Worm (Caenorhabditis elegans) whole organism, L4 larva: Measurements from ENCODE around the gene gei-8.
A peak's percentile ranks its signal among the peaks of the same experiment; 100 is the strongest.

ENCODE experiments used
- F10B5.3 ChIP-seq: sonication (generic microtip); optimal IDR thresholded peaks from 2 replicates; lab custom pipeline; 2016; ENCODE audit warnings: mild to moderate bottlenecking, missing genetic modification characterization, missing compliant biosample characterization
- F49E8.2 ChIP-seq: sonication (generic microtip); optimal IDR thresholded peaks from 2 replicates; lab custom pipeline; 2016; ENCODE audit warnings: missing compliant biosample characterization, mild to moderate bottlenecking, missing genetic modification characterization, borderline replicate concordance
- Y105C5A.15 ChIP-seq: fragments of 200-800 bp; sonication (Bioruptor generic); IDR thresholded peaks from 2 replicates; pipeline ENCODE4 v1.3.6; 2022; ENCODE audit warnings: missing genetic modification characterization, missing compliant biosample characterization
- ZK337.2 ChIP-seq: fragments of 200-800 bp; sonication (Bioruptor generic); IDR thresholded peaks from 2 replicates; pipeline ENCODE4 v1.3.6; 2022; ENCODE audit warnings: missing genetic modification reagents, missing genetic modification characterization, missing compliant biosample characterization
- aha-1 ChIP-seq: fragments of 150-350 bp; peaks from one replicate; lab custom pipeline; 2014; ENCODE audit warnings: missing biosample characterization, missing genetic modification characterization
- aly-2 ChIP-seq: sonication (generic microtip); optimal IDR thresholded peaks from 2 replicates; lab custom pipeline; 2018; ENCODE audit warnings: missing biosample characterization, missing genetic modification characterization
- ama-1 ChIP-seq: fragments of 150-350 bp; optimal IDR thresholded peaks from 2 replicates; lab custom pipeline; 2014; ENCODE audit warnings: inconsistent platforms, mixed read lengths
- arid-1 ChIP-seq: fragments of 200-800 bp; sonication (Bioruptor generic); conservative IDR thresholded peaks from 2 replicates; pipeline ENCODE4 v1.3.6; 2022; ENCODE audit warnings: missing genetic modification reagents, missing genetic modification characterization, missing compliant biosample characterization
- ceh-28 ChIP-seq: fragments of 150-350 bp; optimal IDR thresholded peaks from 2 replicates; lab custom pipeline; 2014; ENCODE audit warnings: missing biosample characterization, missing genetic modification reagents, missing genetic modification characterization
- ceh-32 ChIP-seq: sonication (generic microtip); optimal IDR thresholded peaks from 2 replicates; lab custom pipeline; 2016; ENCODE audit warnings: mild to moderate bottlenecking, missing genetic modification characterization, missing compliant biosample characterization; ENCODE audit not compliant: poor library complexity
- ceh-82 ChIP-seq: sonication (generic microtip); optimal IDR thresholded peaks from 2 replicates; lab custom pipeline; 2017; ENCODE audit warnings: missing biosample characterization, missing genetic modification characterization
- daf-19 ChIP-seq: fragments of 200-800 bp; sonication (Bioruptor generic); conservative IDR thresholded peaks from 2 replicates; pipeline ENCODE4 v1.3.6; 2022; ENCODE audit warnings: missing genetic modification characterization, missing compliant biosample characterization
- daf-8 ChIP-seq: fragments of 200-800 bp; sonication (Bioruptor generic); IDR thresholded peaks from 2 replicates; pipeline ENCODE4 v1.3.6; 2022; ENCODE audit warnings: missing genetic modification characterization, missing compliant biosample characterization
- dmd-6 ChIP-seq: fragments of 200-800 bp; sonication (Bioruptor generic); IDR thresholded peaks from 2 replicates; pipeline ENCODE4 v1.3.6; 2022; ENCODE audit warnings: missing genetic modification reagents, missing genetic modification characterization, missing compliant biosample characterization
- dmd-9 ChIP-seq: fragments of 200-800 bp; sonication (Bioruptor generic); IDR thresholded peaks from 2 replicates; pipeline ENCODE4 v1.3.6; 2022; ENCODE audit warnings: missing genetic modification reagents, missing genetic modification characterization, missing compliant biosample characterization
- dpl-1 ChIP-seq: fragments of 150-350 bp; optimal IDR thresholded peaks from 2 replicates; lab custom pipeline; 2014; ENCODE audit warnings: missing biosample characterization, missing genetic modification reagents, missing genetic modification characterization
- dve-1 ChIP-seq: sonication (generic microtip); optimal IDR thresholded peaks from 2 replicates; lab custom pipeline; 2017; ENCODE audit warnings: antibody characterized with exemption, mild to moderate bottlenecking, missing genetic modification characterization, missing compliant biosample characterization; ENCODE audit not compliant: insufficient read depth
- egl-43 ChIP-seq: fragments of 200-800 bp; sonication (Bioruptor generic); IDR thresholded peaks from 2 replicates; pipeline ENCODE4 v1.3.6; 2022; ENCODE audit warnings: missing genetic modification reagents, missing genetic modification characterization, missing compliant biosample characterization
- fos-1 ChIP-seq: fragments of 150-350 bp; optimal IDR thresholded peaks from 2 replicates; lab custom pipeline; 2014; ENCODE audit warnings: missing biosample characterization, missing genetic modification characterization
- hif-1 ChIP-seq, 2 experiments: sonication (generic microtip); optimal IDR thresholded peaks; 2 replicates each; lab custom pipeline; 2016 to 2017; ENCODE audit warnings: missing compliant biosample characterization in 2 of 2, missing genetic modification characterization in 2 of 2, missing genetic modification reagents in 2 of 2, missing genotype in 2 of 2, mild to moderate bottlenecking in 1 of 2
- hlh-11 ChIP-seq: fragments of 200-800 bp; sonication (Bioruptor generic); optimal IDR thresholded peaks from 2 replicates; lab custom pipeline; 2018; ENCODE audit warnings: mild to moderate bottlenecking, missing genetic modification characterization, missing compliant biosample characterization
- hlh-30 ChIP-seq: sonication (generic microtip); optimal IDR thresholded peaks from 2 replicates; lab custom pipeline; 2017; ENCODE audit warnings: antibody characterized with exemption, mild to moderate bottlenecking, missing genetic modification characterization, missing compliant biosample characterization; ENCODE audit not compliant: insufficient read depth
- lin-1 ChIP-seq: fragments of 200-800 bp; sonication (Bioruptor generic); IDR thresholded peaks from 2 replicates; pipeline ENCODE4 v1.3.6; 2022; ENCODE audit warnings: missing genetic modification reagents, missing genetic modification characterization, missing compliant biosample characterization
- lin-29 ChIP-seq: fragments of 200-800 bp; sonication (Bioruptor generic); IDR thresholded peaks from 2 replicates; pipeline ENCODE4 v1.3.6; 2022; ENCODE audit warnings: missing genetic modification reagents, missing genetic modification characterization, missing compliant biosample characterization
- lir-3 ChIP-seq: sonication (generic microtip); optimal IDR thresholded peaks from 2 replicates; lab custom pipeline; 2016; ENCODE audit warnings: mild to moderate bottlenecking, missing genetic modification characterization, missing compliant biosample characterization
- lsy-2 ChIP-seq, 2 experiments: fragments of 150-350 bp in 1 of 2; sonication (generic microtip) in 1 of 2; optimal IDR thresholded peaks; 2 replicates each; lab custom pipeline; 2014 to 2017; ENCODE audit warnings: missing biosample characterization in 2 of 2, missing genetic modification characterization in 2 of 2
- mdl-1 ChIP-seq, 2 experiments: fragments of 150-350 bp in 1 of 2; sonication (generic microtip) in 1 of 2; optimal IDR thresholded peaks; 2 replicates each; lab custom pipeline; 2014 to 2017; ENCODE audit warnings: missing biosample characterization in 2 of 2, missing genetic modification characterization in 2 of 2
- mdt-29 ChIP-seq: fragments of 200-800 bp; sonication (Bioruptor generic); IDR thresholded peaks from 2 replicates; pipeline ENCODE4 v1.3.6; 2022; ENCODE audit warnings: missing genetic modification reagents, missing genetic modification characterization, missing compliant biosample characterization
- mxl-2 ChIP-seq: fragments of 200-800 bp; sonication (Bioruptor generic); conservative IDR thresholded peaks from 2 replicates; pipeline ENCODE4 v1.3.6; 2022; ENCODE audit warnings: missing genetic modification reagents, missing genetic modification characterization, missing compliant biosample characterization
- mxl-3 ChIP-seq: fragments of 200-800 bp; sonication (Bioruptor generic); optimal IDR thresholded peaks from 2 replicates; lab custom pipeline; 2018; ENCODE audit warnings: mild to moderate bottlenecking, missing genetic modification characterization, missing compliant biosample characterization
- nhr-102 ChIP-seq: sonication (generic microtip); optimal IDR thresholded peaks from 2 replicates; lab custom pipeline; 2016; ENCODE audit warnings: mild to moderate bottlenecking, missing genetic modification characterization, moderate library complexity, missing compliant biosample characterization
- nhr-28 ChIP-seq: fragments of 150-350 bp; optimal IDR thresholded peaks from 2 replicates; lab custom pipeline; 2014; ENCODE audit warnings: missing biosample characterization, missing genetic modification characterization
- nhr-41 ChIP-seq: fragments of 200-800 bp; sonication (Bioruptor generic); IDR thresholded peaks from 2 replicates; pipeline ENCODE4 v1.3.6; 2022; ENCODE audit warnings: missing genetic modification reagents, missing genetic modification characterization, missing compliant biosample characterization
- nhr-48 ChIP-seq: sonication (generic microtip); optimal IDR thresholded peaks from 2 replicates; lab custom pipeline; 2016; ENCODE audit warnings: mild to moderate bottlenecking, missing genetic modification characterization, missing compliant biosample characterization
- nhr-6 ChIP-seq: fragments of 150-350 bp; optimal IDR thresholded peaks from 2 replicates; lab custom pipeline; 2014; ENCODE audit warnings: missing biosample characterization, missing genetic modification characterization
- nhr-76 ChIP-seq: fragments of 150-350 bp; optimal IDR thresholded peaks from 2 replicates; lab custom pipeline; 2014; ENCODE audit warnings: missing biosample characterization, missing genetic modification characterization
- pha-4 ChIP-seq, 2 experiments: fragments of 150-350 bp in 1 of 2; fragments of 200-800 bp in 1 of 2; sonication (Bioruptor generic) in 1 of 2; IDR thresholded peaks in 1 of 2; optimal IDR thresholded peaks in 1 of 2; 2 replicates each; pipeline versions ENCODE4 v1.3.6 to Lab custom; 2014 to 2022; ENCODE audit warnings: missing genetic modification characterization in 2 of 2, missing genetic modification reagents in 2 of 2, missing biosample characterization in 1 of 2, missing compliant biosample characterization in 1 of 2
- php-3 ChIP-seq: fragments of 200-800 bp; sonication (Bioruptor generic); IDR thresholded peaks from 2 replicates; pipeline ENCODE4 v1.3.6; 2022; ENCODE audit warnings: missing genetic modification reagents, missing genetic modification characterization, missing compliant biosample characterization
- rbr-2 ChIP-seq: sonication (generic microtip); optimal IDR thresholded peaks from 2 replicates; lab custom pipeline; 2016; ENCODE audit warnings: missing genotype, missing genetic modification characterization, missing compliant biosample characterization
- saeg-2 ChIP-seq: fragments of 200-800 bp; sonication (Bioruptor generic); IDR thresholded peaks from 2 replicates; pipeline ENCODE4 v1.3.6; 2022; ENCODE audit warnings: missing genetic modification reagents, missing genetic modification characterization, missing compliant biosample characterization
- snpc-1.2 ChIP-seq: fragments of 200-800 bp; sonication (Bioruptor generic); IDR thresholded peaks from 2 replicates; pipeline ENCODE4 v1.3.6; 2022; ENCODE audit warnings: missing genetic modification reagents, missing genetic modification characterization, missing compliant biosample characterization
- spr-3 ChIP-seq: fragments of 200-800 bp; sonication (Bioruptor generic); optimal IDR thresholded peaks from 2 replicates; lab custom pipeline; 2018; ENCODE audit warnings: mild to moderate bottlenecking, missing genetic modification characterization, missing compliant biosample characterization
- unc-130 ChIP-seq: sonication (generic microtip); optimal IDR thresholded peaks from 2 replicates; lab custom pipeline; 2016; ENCODE audit warnings: missing genetic modification reagents, missing genetic modification characterization, missing compliant biosample characterization
- unc-62 ChIP-seq, 3 experiments: fragments of 150-350 bp in 1 of 3; sonication (generic microtip); optimal IDR thresholded peaks in 2 of 3; peaks in 1 of 3; 1 replicate in 1 of 3; 2 replicates in 2 of 3; lab custom pipeline; 2014 to 2017; ENCODE audit warnings: missing biosample characterization in 3 of 3, missing genetic modification characterization in 3 of 3, missing genetic modification reagents in 3 of 3, missing genotype in 1 of 3
- zfp-3 ChIP-seq: fragments of 200-800 bp; sonication (Bioruptor generic); conservative IDR thresholded peaks from 2 replicates; pipeline ENCODE4 v1.3.6; 2022; ENCODE audit warnings: missing genetic modification reagents, missing genetic modification characterization, missing compliant biosample characterization
- ztf-11 ChIP-seq: fragments of 150-350 bp; optimal IDR thresholded peaks from 2 replicates; lab custom pipeline; 2014; ENCODE audit warnings: missing biosample characterization, missing genetic modification characterization

Gene gei-8

DNA sequence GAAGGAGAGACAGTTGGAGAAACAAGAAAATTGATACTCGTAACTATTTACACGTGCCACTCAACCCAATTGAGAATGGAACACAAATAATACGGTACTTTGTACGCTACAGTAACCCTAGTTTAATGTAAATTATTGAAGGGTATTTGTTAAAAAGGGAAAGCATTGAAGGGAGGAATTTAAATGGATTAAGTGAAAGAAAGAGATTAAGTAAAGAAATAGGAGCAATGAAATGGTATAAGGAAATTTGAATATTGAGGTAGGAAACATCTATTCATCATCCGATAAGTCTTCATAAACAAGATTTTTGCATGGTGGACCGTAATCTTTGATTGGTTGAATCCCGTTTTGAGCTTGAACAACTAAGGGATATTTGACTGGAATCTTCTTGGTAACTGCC lies 9.7 kb downstream of the gei-8 start:
- TF ChIP-seq unc-62 (GFP tag; optimal IDR thresholded peaks at IDR 0.05 in 1 of 2; lab: Kevin White, UChicago) (peak in 1 of 2 experiments; percentile 52), unc-62 (tag; optimal IDR thresholded peaks at IDR 0.05; lab: Kevin White, UChicago) (no peak), hif-1 (tag; optimal IDR thresholded peaks at IDR 0.05; lab: Kevin White, UChicago) (no peak), mxl-3 (GFP tag; lab: Kevin White, UChicago) (no peak), aha-1 (tag; lab: Kevin White, UChicago) (peak; percentile 63), dmd-6 (GFP tag; lab: Robert Waterston, UW) (no peak)

ce11 chrIII:8109459-8110057 lies 11.5 kb downstream of the gei-8 start:
- TF ChIP-seq hif-1 (tag; optimal IDR thresholded peaks at IDR 0.05; lab: Kevin White, UChicago) (peak in 1 of 2 experiments; percentile 31), hlh-11 (tag; lab: Kevin White, UChicago) (peak; percentile 50), dpl-1 (GFP tag; lab: Kevin White, UChicago) (peak; percentile 50), lin-29 (GFP tag; lab: Robert Waterston, UW) (no peak), hlh-30 (tag; lab: Kevin White, UChicago) (peak; percentile 61), dve-1 (tag; lab: Kevin White, UChicago) (peak; percentile 58), F10B5.3 (tag; lab: Kevin White, UChicago) (no peak), Y105C5A.15 (GFP tag; lab: Robert Waterston, UW) (peak; percentile 78; the same call in 1 of the 2 replicates), dmd-9 (GFP tag; lab: Robert Waterston, UW) (peak; percentile 82), lir-3 (peak; percentile 49), rbr-2 (tag; lab: Kevin White, UChicago) (peak; percentile 72), mdl-1 (tag; optimal IDR thresholded peaks at IDR 0.05; lab: Kevin White, UChicago) (peak in 1 of 2 experiments; percentile 39), saeg-2 (GFP tag; lab: Robert Waterston, UW) (no peak), ama-1 (no peak), ZK337.2 (GFP tag; lab: Robert Waterston, UW) (peak; percentile 71), nhr-41 (GFP tag; lab: Robert Waterston, UW) (peak; percentile 54; the same call in 1 of the 2 replicates), ceh-28 (tag; lab: Kevin White, UChicago) (no peak), daf-8 (GFP tag; lab: Robert Waterston, UW) (0 out of 2 replicates have a peak, but pooled peaks have one; percentile 36), pha-4 (GFP tag; IDR thresholded peaks at IDR 0.05; lab: Robert Waterston, UW) (peak; percentile 73; the same call in 1 of the 2 replicates), pha-4 (tag; optimal IDR thresholded peaks at IDR 0.05; lab: Kevin White, UChicago) (no peak), nhr-76 (tag; lab: Kevin White, UChicago) (no peak), mdt-29 (GFP tag; lab: Robert Waterston, UW) (peak; percentile 68; the same call in 1 of the 2 replicates), ceh-32 (no peak), daf-19 (GFP tag; lab: Robert Waterston, UW) (peak; percentile 42; the same call in 1 of the 2 replicates), nhr-28 (tag; lab: Kevin White, UChicago) (peak; percentile 33), zfp-3 (GFP tag; lab: Robert Waterston, UW) (0 out of 2 replicates have a peak, but pooled peaks have one; percentile 40), mxl-2 (GFP tag; lab: Robert Waterston, UW) (0 out of 2 replicates have a peak, but pooled peaks have one; percentile 56), unc-130 (GFP tag; lab: Kevin White, UChicago) (peak; percentile 64), fos-1 (tag; lab: Kevin White, UChicago) (no peak), aha-1 (tag; lab: Kevin White, UChicago) (peak; percentile 95), F49E8.2 (tag; lab: Kevin White, UChicago) (peak; percentile 2), nhr-48 (tag; lab: Kevin White, UChicago) (peak; percentile 49), ceh-82 (tag; lab: Kevin White, UChicago) (no peak), arid-1 (peak; percentile 87; the same call in 1 of the 2 replicates), lsy-2 (tag; optimal IDR thresholded peaks at IDR 0.05; lab: Kevin White, UChicago) (peak; percentile 1 to 79), nhr-6 (peak; percentile 41), php-3 (GFP tag; lab: Robert Waterston, UW) (no peak), aly-2 (no peak), ztf-11 (tag; lab: Kevin White, UChicago) (no peak), egl-43 (GFP tag; lab: Robert Waterston, UW) (peak; percentile 96), nhr-102 (tag; lab: Kevin White, UChicago) (peak; percentile 51), snpc-1.2 (GFP tag; lab: Robert Waterston, UW) (peak; percentile 69; the same call in 1 of the 2 replicates), spr-3 (peak; percentile 60), lin-1 (GFP tag; lab: Robert Waterston, UW) (0 out of 2 replicates have a peak, but pooled peaks have one; percentile 56)
